Worm (Caenorhabditis elegans) whole organism, L3 larva: ENCODE measurements around the gene K02D10.2.

ENCODE experiments used
- R02D3.7 ChIP-seq: fragments of 150-350 bp; optimal IDR thresholded peaks from 2 replicates; lab custom pipeline; 2014; ENCODE audit warnings: missing biosample characterization, missing genetic modification characterization
- ZK546.5 ChIP-seq: sonication (generic microtip); optimal IDR thresholded peaks from 2 replicates; lab custom pipeline; 2017; ENCODE audit warnings: missing biosample characterization, missing genetic modification characterization
- ama-1 ChIP-seq: fragments of 150-350 bp; optimal IDR thresholded peaks from 2 replicates; lab custom pipeline; 2018
- ceh-16 ChIP-seq: sonication (generic microtip); optimal IDR thresholded peaks from 2 replicates; lab custom pipeline; 2017; ENCODE audit warnings: missing biosample characterization, missing genetic modification characterization
- ceh-28 ChIP-seq: fragments of 150-350 bp; optimal IDR thresholded peaks from 2 replicates; lab custom pipeline; 2014; ENCODE audit warnings: missing biosample characterization, missing genetic modification reagents, missing genetic modification characterization
- ceh-82 ChIP-seq: fragments of 150-350 bp; optimal IDR thresholded peaks from 2 replicates; lab custom pipeline; 2014; ENCODE audit warnings: missing biosample characterization, missing genetic modification characterization
- ceh-9 ChIP-seq: sonication (generic microtip); optimal IDR thresholded peaks from 2 replicates; lab custom pipeline; 2018; ENCODE audit warnings: missing biosample characterization, missing genetic modification characterization
- daf-12 ChIP-seq: fragments of 150-350 bp; optimal IDR thresholded peaks from 2 replicates; lab custom pipeline; 2014; ENCODE audit warnings: missing biosample characterization, missing genetic modification reagents, missing genetic modification characterization
- egl-27 ChIP-seq: sonication (generic microtip); optimal IDR thresholded peaks from 4 replicates; lab custom pipeline; 2017; ENCODE audit warnings: missing biosample characterization, missing genetic modification reagents, missing genetic modification characterization
- egl-5 ChIP-seq: fragments of 150-350 bp; optimal IDR thresholded peaks from 2 replicates; lab custom pipeline; 2017; ENCODE audit warnings: missing biosample characterization, missing genetic modification reagents, missing genetic modification characterization, inconsistent platforms
- elt-1 ChIP-seq: fragments of 150-350 bp; optimal IDR thresholded peaks from 2 replicates; lab custom pipeline; 2014; ENCODE audit warnings: missing biosample characterization, missing genetic modification characterization
- elt-2 ChIP-seq: sonication (generic microtip); optimal IDR thresholded peaks from 2 replicates; lab custom pipeline; 2016; ENCODE audit warnings: missing genetic modification reagents, mild to moderate bottlenecking, missing genetic modification characterization, missing compliant biosample characterization
- elt-3 ChIP-seq, 3 experiments: fragments of 150-350 bp in 1 of 3; sonication (generic microtip) in 2 of 3; optimal IDR thresholded peaks; 2 replicates in 2 of 3; 4 replicates in 1 of 3; lab custom pipeline; 2014 to 2017; ENCODE audit warnings: missing biosample characterization in 3 of 3, missing genetic modification characterization in 3 of 3
- eor-1 ChIP-seq, 2 experiments: fragments of 150-350 bp; optimal IDR thresholded peaks; 2 replicates each; lab custom pipeline; 2014 to 2018; ENCODE audit warnings: missing biosample characterization in 2 of 2, missing genetic modification characterization in 2 of 2
- fkh-10 ChIP-seq: sonication (generic microtip); optimal IDR thresholded peaks from 2 replicates; lab custom pipeline; 2017; ENCODE audit warnings: missing biosample characterization, missing genetic modification reagents, missing genetic modification characterization
- fkh-2 ChIP-seq: fragments of 150-350 bp; optimal IDR thresholded peaks from 2 replicates; lab custom pipeline; 2014; ENCODE audit warnings: missing biosample characterization, missing genetic modification reagents, missing genetic modification characterization
- fos-1 ChIP-seq: fragments of 150-350 bp; optimal IDR thresholded peaks from 2 replicates; lab custom pipeline; 2014; ENCODE audit warnings: missing biosample characterization, missing genetic modification characterization
- hmg-11 ChIP-seq: sonication (generic microtip); optimal IDR thresholded peaks from 2 replicates; lab custom pipeline; 2016; ENCODE audit warnings: missing genetic modification characterization, missing compliant biosample characterization
- jun-1 ChIP-seq: fragments of 150-350 bp; optimal IDR thresholded peaks from 2 replicates; lab custom pipeline; 2014; ENCODE audit warnings: missing biosample characterization, missing genetic modification reagents, missing genetic modification characterization
- lin-15B ChIP-seq: fragments of 150-350 bp; optimal IDR thresholded peaks from 2 replicates; lab custom pipeline; 2014; ENCODE audit warnings: missing biosample characterization, missing genetic modification characterization
- lin-39 ChIP-seq: fragments of 150-350 bp; optimal IDR thresholded peaks from 2 replicates; lab custom pipeline; 2018; ENCODE audit warnings: missing biosample characterization, missing genetic modification reagents, missing genetic modification characterization
- lsy-12 ChIP-seq: sonication (generic microtip); optimal IDR thresholded peaks from 2 replicates; lab custom pipeline; 2016; ENCODE audit warnings: mild to moderate bottlenecking, missing genetic modification characterization, missing compliant biosample characterization
- mdl-1 ChIP-seq: fragments of 150-350 bp; optimal IDR thresholded peaks from 2 replicates; lab custom pipeline; 2014; ENCODE audit warnings: missing biosample characterization, missing genetic modification characterization
- mml-1 ChIP-seq: fragments of 150-350 bp; sonication (generic microtip); optimal IDR thresholded peaks from 3 replicates; lab custom pipeline; 2014; ENCODE audit warnings: missing biosample characterization, missing genetic modification characterization
- nfya-1 ChIP-seq: sonication (generic microtip); optimal IDR thresholded peaks from 2 replicates; lab custom pipeline; 2017; ENCODE audit warnings: missing genetic modification characterization, mild to moderate bottlenecking, missing compliant biosample characterization, antibody characterized with exemption, moderate library complexity; ENCODE audit not compliant: insufficient read depth
- nhr-11 ChIP-seq: fragments of 150-350 bp; optimal IDR thresholded peaks from 2 replicates; lab custom pipeline; 2014; ENCODE audit warnings: missing biosample characterization, missing genetic modification characterization
- nhr-12 ChIP-seq: fragments of 150-350 bp; optimal IDR thresholded peaks from 2 replicates; lab custom pipeline; 2014; ENCODE audit warnings: missing biosample characterization, missing genetic modification characterization
- nhr-23 ChIP-seq: fragments of 150-350 bp; optimal IDR thresholded peaks from 2 replicates; lab custom pipeline; 2014; ENCODE audit warnings: missing biosample characterization, missing genetic modification reagents, missing genetic modification characterization
- nhr-237 ChIP-seq: fragments of 150-350 bp; optimal IDR thresholded peaks from 2 replicates; lab custom pipeline; 2014; ENCODE audit warnings: missing biosample characterization, missing genetic modification characterization
- nhr-25 ChIP-seq: sonication (generic microtip); optimal IDR thresholded peaks from 2 replicates; lab custom pipeline; 2017; ENCODE audit warnings: missing biosample characterization, missing genetic modification characterization
- nhr-28 ChIP-seq: fragments of 150-350 bp; optimal IDR thresholded peaks from 2 replicates; lab custom pipeline; 2014; ENCODE audit warnings: missing biosample characterization, missing genetic modification characterization
- nhr-43 ChIP-seq: sonication (generic microtip); optimal IDR thresholded peaks from 2 replicates; lab custom pipeline; 2016; ENCODE audit warnings: mild to moderate bottlenecking, missing genetic modification characterization, missing compliant biosample characterization; ENCODE audit not compliant: poor library complexity, severe bottlenecking
- nhr-67 ChIP-seq: fragments of 150-350 bp; optimal IDR thresholded peaks from 2 replicates; lab custom pipeline; 2014; ENCODE audit warnings: missing biosample characterization, missing genetic modification characterization
- nhr-76 ChIP-seq: fragments of 150-350 bp; sonication (generic microtip); optimal IDR thresholded peaks from 5 replicates; lab custom pipeline; 2014; ENCODE audit warnings: missing biosample characterization, missing genetic modification characterization
- nhr-77 ChIP-seq: fragments of 150-350 bp; optimal IDR thresholded peaks from 2 replicates; lab custom pipeline; 2014; ENCODE audit warnings: missing biosample characterization, missing genetic modification characterization
- pha-4 ChIP-seq: fragments of 150-350 bp; optimal IDR thresholded peaks from 2 replicates; lab custom pipeline; 2014; ENCODE audit warnings: missing biosample characterization, missing genetic modification reagents, missing genetic modification characterization
- pqm-1 ChIP-seq: fragments of 150-350 bp; optimal IDR thresholded peaks from 2 replicates; lab custom pipeline; 2017; ENCODE audit warnings: missing biosample characterization, missing genetic modification characterization, inconsistent platforms
- sea-2 ChIP-seq: fragments of 150-350 bp; sonication (generic microtip); optimal IDR thresholded peaks from 4 replicates; lab custom pipeline; 2014; ENCODE audit warnings: missing biosample characterization, missing genetic modification reagents, missing genetic modification characterization
- skn-1 ChIP-seq: fragments of 150-350 bp; optimal IDR thresholded peaks from 2 replicates; lab custom pipeline; 2014; ENCODE audit warnings: missing biosample characterization, missing genetic modification characterization
- snpc-4 ChIP-seq: fragments of 150-350 bp; optimal IDR thresholded peaks from 2 replicates; lab custom pipeline; 2014; ENCODE audit warnings: missing biosample characterization, missing genetic modification characterization
- tbx-2 ChIP-seq: sonication (generic microtip); optimal IDR thresholded peaks from 2 replicates; lab custom pipeline; 2016; ENCODE audit warnings: mild to moderate bottlenecking, missing genetic modification characterization, missing compliant biosample characterization
- unc-39 ChIP-seq: sonication (generic microtip); optimal IDR thresholded peaks from 4 replicates; lab custom pipeline; 2017; ENCODE audit warnings: missing biosample characterization, missing genetic modification characterization
- unc-62 ChIP-seq: fragments of 150-350 bp; sonication (generic microtip); optimal IDR thresholded peaks from 4 replicates; lab custom pipeline; 2014; ENCODE audit warnings: missing biosample characterization, missing genetic modification reagents, missing genetic modification characterization
- zag-1 ChIP-seq: fragments of 150-350 bp; optimal IDR thresholded peaks from 2 replicates; lab custom pipeline; 2014; ENCODE audit warnings: missing biosample characterization, missing genetic modification characterization
- ztf-11 ChIP-seq: fragments of 150-350 bp; optimal IDR thresholded peaks from 2 replicates; lab custom pipeline; 2014; ENCODE audit warnings: missing biosample characterization, missing genetic modification characterization
- ztf-4 ChIP-seq: fragments of 150-350 bp; optimal IDR thresholded peaks from 2 replicates; lab custom pipeline; 2014; ENCODE audit warnings: missing biosample characterization, missing genetic modification characterization

K02D10.2 gene

DNA sequence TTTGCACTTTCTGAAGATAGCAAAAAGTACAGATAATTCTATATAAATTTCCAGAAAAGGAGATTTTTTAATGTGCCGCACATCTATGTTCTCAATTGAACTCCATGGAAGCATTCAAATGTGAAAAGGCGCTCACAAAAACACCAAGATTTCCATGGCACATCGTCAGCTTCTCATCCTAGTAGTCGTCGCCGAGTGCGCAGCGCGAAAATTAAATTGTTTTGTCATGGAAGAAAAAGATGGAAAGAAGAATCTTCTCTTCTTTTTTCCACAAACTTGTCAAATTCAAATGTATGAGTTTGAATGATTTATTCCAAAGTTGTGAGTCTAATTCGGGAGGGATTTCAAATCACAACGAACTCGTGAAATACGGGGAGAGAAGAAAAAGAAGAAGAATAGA lies 33.7 kb downstream of the K02D10.2 start:
- TF ChIP-seq nfya-1 (tag; lab: Kevin White, UChicago) = no peak
- no peak for TF ChIP-seq daf-12 (tag; lab: Kevin White, UChicago)
- TF ChIP-seq nhr-23 (tag; lab: Kevin White, UChicago) = no peak
- TF ChIP-seq jun-1 = no peak
- TF ChIP-seq pqm-1 (tag; lab: Kevin White, UChicago) = no peak
- no peak for TF ChIP-seq ceh-28
- TF ChIP-seq fkh-10 (GFP tag; lab: Kevin White, UChicago) = no peak
- no peak for TF ChIP-seq nhr-67 (tag; lab: Kevin White, UChicago)
- no peak for TF ChIP-seq mdl-1
- no peak for TF ChIP-seq elt-3 (tag; optimal IDR thresholded peaks at IDR 0.05; lab: Kevin White, UChicago)
- TF ChIP-seq, all 47 proteins: peak for 0

DNA sequence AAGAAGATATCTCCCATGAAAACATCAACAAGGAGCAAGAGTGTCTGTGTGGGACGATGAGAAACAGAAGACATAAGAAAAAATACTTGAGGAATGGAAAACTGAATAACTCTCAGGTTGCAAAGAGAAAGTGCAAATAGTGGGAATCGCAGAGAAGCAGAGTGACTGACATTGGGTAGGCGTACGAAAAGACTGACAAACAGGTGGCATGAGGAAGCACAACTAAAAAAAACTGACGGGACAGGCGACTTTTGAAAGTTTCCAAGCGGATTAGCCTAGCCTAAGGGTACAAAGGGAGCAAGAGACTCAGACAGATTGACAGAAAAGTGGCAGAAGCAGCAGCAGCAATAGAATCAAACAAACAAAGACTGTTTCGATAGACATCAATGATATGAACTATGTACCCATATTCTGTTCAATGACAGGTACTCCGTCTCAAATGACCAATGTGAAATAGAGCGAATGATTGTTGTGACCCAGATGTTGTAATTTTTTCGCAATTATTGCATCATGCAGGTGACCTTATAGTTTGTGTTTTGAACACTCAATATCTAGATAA lies 36.7 kb downstream of the K02D10.2 start:
- peak; percentile 79 for TF ChIP-seq nhr-43
- TF ChIP-seq jun-1 = no peak
- no peak for TF ChIP-seq nhr-12 (tag; lab: Kevin White, UChicago)
- TF ChIP-seq nhr-23 (tag; lab: Kevin White, UChicago) = peak; percentile 80
- TF ChIP-seq hmg-11 (tag; lab: Kevin White, UChicago) = peak; percentile 24
- no peak for TF ChIP-seq sea-2 (GFP tag; lab: Kevin White, UChicago)
- no peak for TF ChIP-seq zag-1 (tag; lab: Kevin White, UChicago)
- no peak for TF ChIP-seq nhr-67 (tag; lab: Kevin White, UChicago)
- peak; percentile 50 for TF ChIP-seq unc-62 (GFP tag; lab: Kevin White, UChicago)
- TF ChIP-seq pqm-1 (tag; lab: Kevin White, UChicago) = peak; percentile 42
- no peak for TF ChIP-seq nhr-77 (tag; lab: Kevin White, UChicago)
- peak; percentile 82 for TF ChIP-seq nhr-25 (tag; lab: Kevin White, UChicago)
- TF ChIP-seq fos-1 (tag; lab: Kevin White, UChicago) = no peak
- TF ChIP-seq ceh-9 (tag; lab: Kevin White, UChicago) = no peak
- no peak for TF ChIP-seq ceh-16 (tag; lab: Kevin White, UChicago)
- TF ChIP-seq nhr-76 (tag; lab: Kevin White, UChicago) = no peak
- TF ChIP-seq tbx-2 = no peak
- TF ChIP-seq elt-3 (tag; optimal IDR thresholded peaks at IDR 0.05; lab: Kevin White, UChicago) = no peak
- TF ChIP-seq fkh-2 (tag; lab: Kevin White, UChicago) = no peak
- no peak for TF ChIP-seq elt-1 (tag; lab: Kevin White, UChicago)
- TF ChIP-seq ceh-82 (tag; lab: Kevin White, UChicago) = no peak
- TF ChIP-seq lin-39 (tag; lab: Kevin White, UChicago) = no peak
- no peak for TF ChIP-seq lin-15B (tag; lab: Kevin White, UChicago)
- no peak for TF ChIP-seq ztf-4
- no peak for TF ChIP-seq unc-39 (tag; lab: Kevin White, UChicago)
- no peak for TF ChIP-seq fkh-10 (GFP tag; lab: Kevin White, UChicago)
- TF ChIP-seq nhr-237 (tag; lab: Kevin White, UChicago) = no peak
- TF ChIP-seq snpc-4 (tag; lab: Kevin White, UChicago) = no peak
- TF ChIP-seq egl-27 (tag; lab: Kevin White, UChicago) = no peak
- peak; percentile 59 for TF ChIP-seq elt-2
- no peak for TF ChIP-seq R02D3.7 (tag; lab: Kevin White, UChicago)
- no peak for TF ChIP-seq ama-1 (lab: Kevin White, UChicago)
- TF ChIP-seq lsy-12 (tag; lab: Kevin White, UChicago) = no peak
- no peak for TF ChIP-seq skn-1
- TF ChIP-seq pha-4 (tag; lab: Kevin White, UChicago) = peak; percentile 8
- no peak for TF ChIP-seq ztf-11 (tag; lab: Kevin White, UChicago)
- TF ChIP-seq mml-1 (tag; lab: Kevin White, UChicago) = no peak
- TF ChIP-seq mdl-1 = peak; percentile 6
- no peak for TF ChIP-seq ceh-28
- TF ChIP-seq nfya-1 (tag; lab: Kevin White, UChicago) = peak; percentile 50
- TF ChIP-seq ZK546.5 (tag; lab: Kevin White, UChicago) = no peak
- no peak for TF ChIP-seq egl-5 (tag; lab: Kevin White, UChicago)
- no peak for TF ChIP-seq nhr-28 (tag; lab: Kevin White, UChicago)
- no peak for TF ChIP-seq daf-12 (tag; lab: Kevin White, UChicago)
- TF ChIP-seq nhr-11 (tag; lab: Kevin White, UChicago) = no peak
- TF ChIP-seq eor-1 (tag; optimal IDR thresholded peaks at IDR 0.05; lab: Kevin White, UChicago) = no peak
